Worm (Caenorhabditis elegans) whole organism, L4 larva: ENCODE measurements around the gene Y9C9A.8.

Experiments
- F37D6.2 ChIP-seq: sonication (generic microtip); optimal IDR thresholded peaks from 2 replicates; lab custom pipeline; 2016; ENCODE audit warnings: mild to moderate bottlenecking, missing genetic modification characterization, missing compliant biosample characterization
- R02D3.7 ChIP-seq: fragments of 150-350 bp; sonication (generic microtip); optimal IDR thresholded peaks from 3 replicates; lab custom pipeline; 2014; ENCODE audit warnings: missing biosample characterization, missing genetic modification characterization
- aly-2 ChIP-seq: sonication (generic microtip); optimal IDR thresholded peaks from 2 replicates; lab custom pipeline; 2018; ENCODE audit warnings: missing biosample characterization, missing genetic modification characterization
- ceh-44 ChIP-seq: fragments of 200-800 bp; sonication (Bioruptor generic); IDR thresholded peaks from 2 replicates; pipeline ENCODE4 v1.3.6; 2022; ENCODE audit warnings: missing genetic modification reagents, missing genetic modification characterization, missing compliant biosample characterization
- ceh-82 ChIP-seq: sonication (generic microtip); optimal IDR thresholded peaks from 2 replicates; lab custom pipeline; 2017; ENCODE audit warnings: missing biosample characterization, missing genetic modification characterization
- ces-1 ChIP-seq: fragments of 150-350 bp; sonication (generic microtip); optimal IDR thresholded peaks from 4 replicates; lab custom pipeline; 2014; ENCODE audit warnings: missing biosample characterization, missing genetic modification reagents, missing genetic modification characterization
- ctbp-1 ChIP-seq: fragments of 200-800 bp; sonication (Bioruptor generic); IDR thresholded peaks from 2 replicates; pipeline ENCODE4 v1.3.6; 2022; ENCODE audit warnings: missing genetic modification reagents, missing genetic modification characterization, missing compliant biosample characterization
- daf-12 ChIP-seq: fragments of 150-350 bp; optimal IDR thresholded peaks from 2 replicates; lab custom pipeline; 2014; ENCODE audit warnings: missing biosample characterization, missing genetic modification reagents, missing genetic modification characterization
- daf-19 ChIP-seq: fragments of 200-800 bp; sonication (Bioruptor generic); conservative IDR thresholded peaks from 2 replicates; pipeline ENCODE4 v1.3.6; 2022; ENCODE audit warnings: missing genetic modification characterization, missing compliant biosample characterization
- gei-8 ChIP-seq: fragments of 200-800 bp; sonication (Bioruptor generic); optimal IDR thresholded peaks from 2 replicates; lab custom pipeline; 2018; ENCODE audit warnings: mild to moderate bottlenecking, missing genetic modification characterization, missing compliant biosample characterization
- lin-39 ChIP-seq: fragments of 150-350 bp; optimal IDR thresholded peaks from 2 replicates; lab custom pipeline; 2014; ENCODE audit warnings: missing biosample characterization, missing genetic modification reagents, missing genetic modification characterization
- nhr-11 ChIP-seq: fragments of 150-350 bp; optimal IDR thresholded peaks from 2 replicates; lab custom pipeline; 2014; ENCODE audit warnings: missing biosample characterization, missing genetic modification characterization
- pha-4 ChIP-seq, 2 experiments: fragments of 150-350 bp in 1 of 2; fragments of 200-800 bp in 1 of 2; sonication (Bioruptor generic) in 1 of 2; IDR thresholded peaks in 1 of 2; optimal IDR thresholded peaks in 1 of 2; 2 replicates each; pipeline versions ENCODE4 v1.3.6 to Lab custom; 2014 to 2022; ENCODE audit warnings: missing genetic modification characterization in 2 of 2, missing genetic modification reagents in 2 of 2, missing biosample characterization in 1 of 2, missing compliant biosample characterization in 1 of 2
- ztf-11 ChIP-seq: fragments of 150-350 bp; optimal IDR thresholded peaks from 2 replicates; lab custom pipeline; 2014; ENCODE audit warnings: missing biosample characterization, missing genetic modification characterization

- TF ChIP-seq ztf-11 (tag; lab: Kevin White, UChicago) (no peak), daf-12 (tag; lab: Kevin White, UChicago) (no peak), pha-4 (GFP tag; IDR thresholded peaks at IDR 0.05; lab: Robert Waterston, UW) (no peak), pha-4 (tag; optimal IDR thresholded peaks at IDR 0.05; lab: Kevin White, UChicago) (no peak), F37D6.2 (tag; lab: Kevin White, UChicago) (no peak), nhr-11 (tag; lab: Kevin White, UChicago) (no peak), R02D3.7 (tag; lab: Kevin White, UChicago) (no peak), lin-39 (no peak), ctbp-1 (GFP tag; lab: Robert Waterston, UW) (no peak), daf-19 (no peak), aly-2 (tag; lab: Kevin White, UChicago) (no peak), ces-1 (GFP tag; lab: Kevin White, UChicago) (no peak), ceh-82 (tag; lab: Kevin White, UChicago) (no peak), gei-8 (no peak), ceh-44 (GFP tag; lab: Robert Waterston, UW) (no peak)
These were observed 21.1 kb upstream of the Y9C9A.8 start, which contains the start of gene str-159 for ce11 chrIV:4909039-4909438.
